Worm (Caenorhabditis elegans): Measurements from ENCODE around the gene C55C3.3.

DNA sequence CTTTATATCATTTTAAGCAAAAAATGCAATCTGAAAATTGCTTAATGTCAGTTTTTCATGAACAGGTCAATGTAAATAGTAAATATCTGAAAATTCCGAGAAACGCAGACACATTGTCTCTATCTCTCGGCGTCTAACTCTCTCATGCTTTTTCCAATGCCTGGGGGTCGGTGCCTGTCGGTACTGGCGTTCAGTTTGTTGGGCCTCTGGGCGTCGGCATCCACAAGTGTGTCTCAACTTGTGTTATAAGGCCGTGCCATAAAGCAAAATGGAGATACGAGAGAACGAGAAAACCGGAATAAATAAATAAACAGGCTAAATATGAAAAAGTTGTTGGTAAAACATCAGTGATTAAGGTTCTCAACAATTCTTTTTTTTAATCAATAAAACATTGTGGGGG, 17.9 kb upstream of the C55C3.3 start:
- TF ChIP-seq klf-2 (GFP tag; conservative IDR thresholded peaks at IDR 0.05) (no peak), ztf-29 (GFP tag; IDR thresholded peaks at IDR 0.05) (no peak)

Data from whole organism, midembryonic.